Worm (Caenorhabditis elegans): Measurements from ENCODE around the gene M163.10.

DNA sequence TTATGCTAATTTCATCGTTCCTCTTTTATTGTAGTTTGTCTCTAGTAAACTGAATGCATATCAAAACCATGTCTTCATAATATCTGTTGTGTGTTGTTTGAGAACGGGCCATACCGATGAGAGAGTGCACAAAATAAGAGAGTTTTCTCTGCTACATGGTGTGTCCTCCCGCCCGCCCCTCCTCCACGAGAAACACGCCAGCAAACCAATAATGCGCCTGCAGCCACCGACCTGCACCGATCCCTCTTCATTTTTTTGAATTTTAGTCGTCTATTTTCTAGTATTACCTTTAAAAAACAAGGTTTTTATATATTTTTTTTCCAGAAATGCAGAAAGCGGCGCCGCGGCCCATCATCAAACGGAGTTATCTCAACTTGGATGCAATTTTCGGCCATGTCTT lies 9.5 kb downstream of the M163.10 start, which contains the start of gene gfi-3:
- TF ChIP-seq lsy-2 (tag; optimal IDR thresholded peaks at IDR 0.05) = peak; percentile 58 to 84
- no peak for TF ChIP-seq nhr-23 (tag; optimal IDR thresholded peaks at IDR 0.05)

Data from whole organism, L2 larva.